Fruit fly (Drosophila melanogaster): Measurements from ENCODE around the gene Ant2.

Gene Ant2

dm6 chrX:10729196-10729835, 57.4 kb downstream of the Ant2 start:
- TF ChIP-seq Snoo (tag; optimal IDR thresholded peaks at IDR 0.05), result no peak
- no peak for TF ChIP-seq Ets98B (GFP tag; IDR thresholded peaks at IDR 0.05)
- TF ChIP-seq rn (GFP tag; IDR thresholded peaks at IDR 0.05), result no peak
- no peak for TF ChIP-seq CG8301 (tag; optimal IDR thresholded peaks at IDR 0.05)
- no peak for TF ChIP-seq CG4496 (GFP tag; IDR thresholded peaks at IDR 0.05)
- TF ChIP-seq CG12605 (GFP tag; IDR thresholded peaks at IDR 0.05), result no peak
- TF ChIP-seq fd96Ca (GFP tag; IDR thresholded peaks at IDR 0.05), result no peak
- TF ChIP-seq EcR (GFP tag; optimal IDR thresholded peaks at IDR 0.05), result no peak
- no peak for TF ChIP-seq CG15710 (tag; optimal IDR thresholded peaks at IDR 0.05)
- TF ChIP-seq Pif1B (GFP tag; optimal IDR thresholded peaks at IDR 0.05), result no peak
- TF ChIP-seq CG8159 (tag; optimal IDR thresholded peaks at IDR 0.05), result no peak
- TF ChIP-seq CG13204 (GFP tag; optimal IDR thresholded peaks at IDR 0.05), result no peak
- no peak for TF ChIP-seq D1 (tag; optimal IDR thresholded peaks at IDR 0.05)
- TF ChIP-seq Pif1A (GFP tag; optimal IDR thresholded peaks at IDR 0.05), result no peak
- no peak for TF ChIP-seq CG34367 (tag; optimal IDR thresholded peaks at IDR 0.05)
- no peak for TF ChIP-seq CG32121 (GFP tag; IDR thresholded peaks at IDR 0.05)

Measured in whole organism, pupa.